Fruit fly (Drosophila melanogaster) whole organism, embryonic: ENCODE results near the gene CG15332.
A peak's percentile ranks its signal among the peaks of the same experiment; 100 is the strongest.

Experiments
- B-H1 ChIP-seq: fragments of 200-800 bp; sonication (Bioruptor generic); IDR thresholded peaks from 3 replicates; pipeline ENCODE4 v1.3.6; 2022; ENCODE audit warnings: missing biosample characterization, missing genetic modification characterization
- BtbVII ChIP-seq: fragments of 200-800 bp; sonication (Bioruptor generic); optimal IDR thresholded peaks from 3 replicates; lab custom pipeline; 2017; ENCODE audit warnings: missing biosample characterization, mild to moderate bottlenecking, missing genetic modification characterization
- CG10274 ChIP-seq: fragments of 200-800 bp; sonication (Bioruptor generic); optimal IDR thresholded peaks from 3 replicates; lab custom pipeline; 2017; ENCODE audit warnings: missing biosample characterization, mild to moderate bottlenecking, missing genetic modification characterization
- CG12744 ChIP-seq: fragments of 200-800 bp; sonication (Bioruptor generic); optimal IDR thresholded peaks from 2 replicates; lab custom pipeline; 2016; ENCODE audit warnings: missing biosample characterization, missing genetic modification characterization
- CG13775 ChIP-seq: fragments of 200-800 bp; sonication (Bioruptor generic); optimal IDR thresholded peaks from 3 replicates; lab custom pipeline; 2017; ENCODE audit warnings: missing biosample characterization, mild to moderate bottlenecking, missing genetic modification characterization
- CG13894 ChIP-seq: fragments of 200-800 bp; sonication (Bioruptor generic); optimal IDR thresholded peaks from 3 replicates; lab custom pipeline; 2018; ENCODE audit warnings: missing biosample characterization, mild to moderate bottlenecking, missing genetic modification characterization, moderate library complexity
- CG14050 ChIP-seq: fragments of 200-800 bp; sonication (Bioruptor generic); IDR thresholded peaks from 3 replicates; pipeline ENCODE4 v1.3.6; 2022; ENCODE audit warnings: missing biosample characterization, missing genetic modification characterization
- CG15696 ChIP-seq: fragments of 200-800 bp; sonication (Bioruptor generic); optimal IDR thresholded peaks from 2 replicates; lab custom pipeline; 2019; ENCODE audit warnings: missing biosample characterization, mild to moderate bottlenecking, missing genetic modification characterization, moderate library complexity
- CG17568 ChIP-seq: fragments of 200-800 bp; sonication (Bioruptor generic); optimal IDR thresholded peaks from 2 replicates; lab custom pipeline; 2018; ENCODE audit warnings: missing biosample characterization, mild to moderate bottlenecking, missing genetic modification characterization, moderate library complexity
- CG17912 ChIP-seq: fragments of 200-800 bp; sonication (Bioruptor generic); optimal IDR thresholded peaks from 2 replicates; lab custom pipeline; 2018; ENCODE audit warnings: missing biosample characterization, mild to moderate bottlenecking, missing genetic modification characterization
- CG18262 ChIP-seq: fragments of 200-800 bp; optimal IDR thresholded peaks from 3 replicates; lab custom pipeline; 2019; ENCODE audit warnings: missing biosample characterization, mild to moderate bottlenecking, missing genetic modification characterization, moderate library complexity
- CG18476 ChIP-seq: fragments of 200-800 bp; sonication (Bioruptor generic); optimal IDR thresholded peaks from 2 replicates; lab custom pipeline; 2016; ENCODE audit warnings: missing biosample characterization, mild to moderate bottlenecking, missing genetic modification characterization
- CG18764 ChIP-seq: fragments of 200-800 bp; sonication (Bioruptor generic); optimal IDR thresholded peaks from 3 replicates; lab custom pipeline; 2016; ENCODE audit warnings: missing biosample characterization, missing genetic modification characterization
- CG2120 ChIP-seq: fragments of 200-800 bp; sonication (Bioruptor generic); optimal IDR thresholded peaks from 3 replicates; lab custom pipeline; 2016; ENCODE audit warnings: missing biosample characterization, missing genetic modification characterization
- CG31224 ChIP-seq: fragments of 200-800 bp; sonication (Bioruptor generic); IDR thresholded peaks from 2 replicates; pipeline ENCODE4 v1.3.6; 2022; ENCODE audit warnings: missing biosample characterization, missing genetic modification characterization
- CG32532 ChIP-seq: fragments of 200-800 bp; sonication (Bioruptor generic); IDR thresholded peaks from 2 replicates; pipeline ENCODE4 v1.3.6; 2022; ENCODE audit warnings: missing biosample characterization, missing genetic modification characterization
- CG3995 ChIP-seq: fragments of 200-800 bp; sonication (Bioruptor generic); optimal IDR thresholded peaks from 3 replicates; lab custom pipeline; 2016; ENCODE audit warnings: missing biosample characterization, missing genetic modification characterization
- CG4360 ChIP-seq: fragments of 200-800 bp; sonication (Bioruptor generic); IDR thresholded peaks from 2 replicates; pipeline ENCODE4 v1.3.6; 2022; ENCODE audit warnings: missing biosample characterization, missing genetic modification characterization
- Doc2 ChIP-seq: fragments of 200-800 bp; sonication (Bioruptor generic); IDR thresholded peaks from 2 replicates; pipeline ENCODE4 v1.3.6; 2022; ENCODE audit warnings: missing biosample characterization, missing genetic modification characterization
- Jarid2 ChIP-seq: fragments of 200-800 bp; sonication (Bioruptor generic); optimal IDR thresholded peaks from 3 replicates; lab custom pipeline; 2017; ENCODE audit warnings: mild to moderate bottlenecking, missing biosample characterization, missing genetic modification reagents, missing genetic modification characterization
- Lim3 ChIP-seq: fragments of 200-800 bp; sonication (Bioruptor generic); IDR thresholded peaks from 2 replicates; pipeline ENCODE4 v1.3.6; 2022; ENCODE audit warnings: missing biosample characterization, missing genetic modification characterization
- Mes4 ChIP-seq: fragments of 200-800 bp; sonication (Bioruptor generic); optimal IDR thresholded peaks from 2 replicates; lab custom pipeline; 2016; ENCODE audit warnings: missing biosample characterization, missing genetic modification characterization
- Oli ChIP-seq: fragments of 200-800 bp; sonication (Bioruptor generic); optimal IDR thresholded peaks from 2 replicates; lab custom pipeline; 2018; ENCODE audit warnings: missing biosample characterization, mild to moderate bottlenecking, missing genetic modification characterization, moderate library complexity
- Poxn ChIP-seq: fragments of 200-800 bp; sonication (Bioruptor generic); IDR thresholded peaks from 2 replicates; pipeline ENCODE4 v1.3.6; 2022; ENCODE audit warnings: missing biosample characterization, missing genetic modification characterization
- Spps ChIP-seq: fragments of 200-800 bp; sonication (Bioruptor generic); optimal IDR thresholded peaks from 2 replicates; lab custom pipeline; 2018; ENCODE audit warnings: missing biosample characterization, mild to moderate bottlenecking, missing genetic modification characterization
- Ssrp ChIP-seq: fragments of 200-800 bp; sonication (Bioruptor generic); optimal IDR thresholded peaks from 2 replicates; lab custom pipeline; 2018; ENCODE audit warnings: missing biosample characterization, mild to moderate bottlenecking, missing genetic modification characterization, moderate library complexity
- TFAM ChIP-seq: fragments of 200-800 bp; sonication (Bioruptor generic); optimal IDR thresholded peaks from 2 replicates; lab custom pipeline; 2017; ENCODE audit warnings: missing biosample characterization, missing genetic modification characterization, inconsistent platforms
- Tbp ChIP-seq: fragments of >200 bp; optimal IDR thresholded peaks from 2 replicates; lab custom pipeline; 2018; ENCODE audit warnings: missing biosample characterization, missing genetic modification characterization
- Xbp1 ChIP-seq: fragments of 200-800 bp; sonication (Bioruptor generic); optimal IDR thresholded peaks from 3 replicates; lab custom pipeline; 2016; ENCODE audit warnings: missing biosample characterization, mild to moderate bottlenecking, missing genetic modification characterization
- ab ChIP-seq: fragments of 200-800 bp; sonication (Bioruptor generic); optimal IDR thresholded peaks from 2 replicates; lab custom pipeline; 2016; ENCODE audit warnings: missing biosample characterization, missing genetic modification characterization
- ara ChIP-seq: fragments of 200-800 bp; sonication (Bioruptor generic); IDR thresholded peaks from 2 replicates; pipeline ENCODE4 v1.3.6; 2022; ENCODE audit warnings: missing biosample characterization, missing genetic modification characterization
- chn ChIP-seq: fragments of 200-800 bp; sonication (Bioruptor generic); optimal IDR thresholded peaks from 2 replicates; lab custom pipeline; 2016; ENCODE audit warnings: missing biosample characterization, missing genetic modification characterization
- crol ChIP-seq: fragments of 200-800 bp; sonication (Bioruptor generic); IDR thresholded peaks from 2 replicates; pipeline ENCODE4 v1.3.6; 2022; ENCODE audit warnings: missing biosample characterization, missing genetic modification characterization
- cwo ChIP-seq: fragments of 200-800 bp; sonication (Bioruptor generic); optimal IDR thresholded peaks from 3 replicates; lab custom pipeline; 2017; ENCODE audit warnings: missing biosample characterization, missing genetic modification characterization, mild to moderate bottlenecking, moderate library complexity, missing genetic modification reagents
- exex ChIP-seq: fragments of 200-800 bp; sonication (Bioruptor generic); optimal IDR thresholded peaks from 4 replicates; lab custom pipeline; 2018; ENCODE audit warnings: missing biosample characterization, mild to moderate bottlenecking, missing genetic modification characterization, moderate library complexity
- fd102C ChIP-seq: fragments of 200-800 bp; sonication (Bioruptor generic); optimal IDR thresholded peaks from 2 replicates; lab custom pipeline; 2018; ENCODE audit warnings: missing biosample characterization, mild to moderate bottlenecking, missing genetic modification characterization, moderate library complexity
- ftz-f1 ChIP-seq: fragments of 200-800 bp; sonication (Bioruptor generic); optimal IDR thresholded peaks from 2 replicates; lab custom pipeline; 2016; ENCODE audit warnings: missing biosample characterization, missing genetic modification characterization
- grau ChIP-seq: fragments of 200-800 bp; optimal IDR thresholded peaks from 3 replicates; lab custom pipeline; 2019; ENCODE audit warnings: missing biosample characterization, mild to moderate bottlenecking, missing genetic modification characterization, moderate library complexity
- gt ChIP-seq: fragments of 200-800 bp; sonication (Bioruptor generic); IDR thresholded peaks from 2 replicates; pipeline ENCODE4 v1.3.6; 2022; ENCODE audit warnings: missing biosample characterization, missing genetic modification characterization
- hb ChIP-seq: fragments of 200-800 bp; sonication (Bioruptor generic); IDR thresholded peaks from 3 replicates; pipeline ENCODE4 v1.3.6; 2022; ENCODE audit warnings: missing biosample characterization, missing genetic modification characterization; ENCODE audit not compliant: partially characterized antibody
- ind ChIP-seq: fragments of 200-800 bp; sonication (Bioruptor generic); optimal IDR thresholded peaks from 3 replicates; lab custom pipeline; 2016; ENCODE audit warnings: missing biosample characterization, missing genetic modification characterization
- jigr1 ChIP-seq: fragments of 200-800 bp; sonication (Bioruptor generic); IDR thresholded peaks from 3 replicates; pipeline ENCODE4 v1.3.6; 2022; ENCODE audit warnings: missing biosample characterization, missing genetic modification characterization
- lilli ChIP-seq: fragments of 200-800 bp; sonication (Bioruptor generic); optimal IDR thresholded peaks from 3 replicates; lab custom pipeline; 2016; ENCODE audit warnings: missing biosample characterization, missing genetic modification characterization
- nom ChIP-seq: fragments of 200-800 bp; sonication (Bioruptor generic); optimal IDR thresholded peaks from 2 replicates; lab custom pipeline; 2017; ENCODE audit warnings: missing biosample characterization, missing genetic modification characterization, mild to moderate bottlenecking, moderate library complexity, missing genetic modification reagents
- pita ChIP-seq: fragments of 200-800 bp; sonication (Bioruptor generic); optimal IDR thresholded peaks from 2 replicates; lab custom pipeline; 2017; ENCODE audit warnings: missing biosample characterization, mild to moderate bottlenecking, missing genetic modification characterization
- pum ChIP-seq: fragments of 200-800 bp; sonication (Bioruptor generic); optimal IDR thresholded peaks from 2 replicates; lab custom pipeline; 2016; ENCODE audit warnings: missing biosample characterization, missing genetic modification characterization
- sim ChIP-seq: fragments of 200-800 bp; sonication (Bioruptor generic); IDR thresholded peaks from 2 replicates; pipeline ENCODE4 v1.3.6; 2022; ENCODE audit warnings: missing biosample characterization, missing genetic modification characterization
- sna ChIP-seq: fragments of 200-800 bp; sonication (Bioruptor generic); IDR thresholded peaks from 2 replicates; pipeline ENCODE4 v1.3.6; 2022; ENCODE audit warnings: missing biosample characterization, missing genetic modification characterization; ENCODE audit not compliant: partially characterized antibody
- tap ChIP-seq: fragments of 200-800 bp; optimal IDR thresholded peaks from 3 replicates; lab custom pipeline; 2019; ENCODE audit warnings: missing biosample characterization, mild to moderate bottlenecking, missing genetic modification characterization, moderate library complexity

CG15332 gene

DNA sequence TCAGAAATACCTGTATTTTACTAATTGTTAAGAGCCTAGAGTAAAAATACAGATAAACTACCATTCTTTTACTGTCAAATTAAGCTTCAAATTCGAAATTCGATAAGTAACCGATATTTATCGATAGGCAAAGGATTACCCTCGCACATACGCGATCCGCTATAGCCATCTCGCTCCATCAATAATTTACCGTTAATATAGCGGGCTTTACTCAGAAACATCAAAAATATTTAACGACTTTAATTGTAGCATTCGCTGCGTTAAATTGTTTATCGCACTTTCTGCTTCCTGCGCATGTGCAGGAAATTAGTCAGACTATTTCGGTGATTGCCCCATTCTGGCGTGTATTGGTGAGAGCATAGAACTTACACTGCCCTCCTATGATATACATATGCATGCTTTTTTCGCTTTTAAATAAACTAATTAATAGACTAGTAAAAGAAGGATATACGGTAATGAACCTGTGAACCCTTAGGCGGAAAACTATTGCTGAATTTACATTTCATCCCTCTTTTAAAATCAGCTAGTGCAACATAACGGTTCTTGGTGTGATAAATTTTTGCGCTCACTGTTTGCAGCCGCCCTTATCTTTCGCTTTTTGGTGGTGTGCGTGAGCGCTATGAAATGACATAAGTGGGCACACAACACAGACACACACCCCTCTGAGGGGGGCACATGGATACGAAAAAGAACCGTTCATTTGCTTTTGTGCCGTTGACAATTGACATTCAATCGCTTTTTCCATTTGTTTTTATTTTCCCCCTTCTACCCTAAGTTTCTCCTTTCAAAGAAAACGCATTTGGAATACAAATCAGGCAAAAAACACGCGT is 47.3 kb downstream of the CG15332 start, which contains the start of the genes dpr14 and spidey (continued):
- peak; percentile 89 for TF ChIP-seq crol (GFP tag; lab: Robert Waterston, UW)
- peak; percentile 77 for TF ChIP-seq CG18764 (GFP tag; lab: Kevin White, UChicago)
- TF ChIP-seq fd102C (GFP tag; lab: Kevin White, UChicago), result peak; percentile 37
- peak; percentile 35; the same call in 1 of the 2 replicates for TF ChIP-seq Lim3 (GFP tag; lab: Robert Waterston, UW)
- peak; percentile 81 for TF ChIP-seq CG14050
- peak; percentile 94 for TF ChIP-seq CG32532 (GFP tag; lab: Robert Waterston, UW)
- peak; percentile 80 for TF ChIP-seq exex (tag; lab: Kevin White, UChicago)
- peak; percentile 80 for TF ChIP-seq CG31224 (GFP tag; lab: Robert Waterston, UW)
- TF ChIP-seq lilli (GFP tag; lab: Kevin White, UChicago), result peak; percentile 92
- no peak; the same call in 1 of the 2 replicates for TF ChIP-seq Doc2 (GFP tag; lab: Robert Waterston, UW)
- no peak for TF ChIP-seq hb
- TF ChIP-seq grau (tag; lab: Kevin White, UChicago), result peak; percentile 92
- TF ChIP-seq CG18476, result peak; percentile 85
- TF ChIP-seq BtbVII (GFP tag; lab: Kevin White, UChicago), result peak; percentile 91
- TF ChIP-seq CG15696 (tag; lab: Kevin White, UChicago), result peak; percentile 68
- TF ChIP-seq B-H1 (GFP tag; lab: Robert Waterston, UW), result peak; percentile 85
- peak; percentile 90 for TF ChIP-seq Xbp1 (GFP tag; lab: Kevin White, UChicago)
- peak; percentile 42 for TF ChIP-seq CG4360
- peak; percentile 55 for TF ChIP-seq CG3995 (GFP tag; lab: Kevin White, UChicago)
- TF ChIP-seq tap, result peak; percentile 91
- peak; percentile 80 for TF ChIP-seq CG17568
- no peak for TF ChIP-seq Tbp (GFP tag; lab: Kevin White, UChicago)
- peak; percentile 49; the same call in 1 of the 2 replicates for TF ChIP-seq gt
- peak; percentile 64; the same call in 1 of the 2 replicates for TF ChIP-seq sim
- TF ChIP-seq cwo (GFP tag; lab: Kevin White, UChicago), result peak; percentile 87
- TF ChIP-seq chn (GFP tag; lab: Kevin White, UChicago), result peak; percentile 80
- peak; percentile 49 for TF ChIP-seq CG17912 (GFP tag; lab: Kevin White, UChicago)
- peak; percentile 80 for TF ChIP-seq Spps (tag; lab: Kevin White, UChicago)
- peak; percentile 79 for TF ChIP-seq Mes4 (GFP tag; lab: Kevin White, UChicago)
- peak; percentile 77 for TF ChIP-seq ara (GFP tag; lab: Robert Waterston, UW)
- TF ChIP-seq ftz-f1, result peak; percentile 28
- peak; percentile 35; the same call in 1 of the 2 replicates for TF ChIP-seq sna (GFP tag; lab: Robert Waterston, UW)
- TF ChIP-seq pita (GFP tag; lab: Kevin White, UChicago), result no peak
- peak; percentile 71 for TF ChIP-seq CG12744 (GFP tag; lab: Kevin White, UChicago)
- peak; percentile 90 for TF ChIP-seq ind
- TF ChIP-seq CG13894 (tag; lab: Kevin White, UChicago), result peak; percentile 93
- peak; percentile 50 for TF ChIP-seq TFAM (GFP tag; lab: Kevin White, UChicago)
- peak; percentile 90 for TF ChIP-seq CG18262
- peak; percentile 86 for TF ChIP-seq CG13775 (GFP tag; lab: Kevin White, UChicago)
- peak; percentile 78 for TF ChIP-seq Ssrp (tag; lab: Kevin White, UChicago)
- peak; percentile 75 for TF ChIP-seq Poxn
- peak; percentile 74 for TF ChIP-seq Jarid2
- peak; percentile 69 for TF ChIP-seq CG10274 (GFP tag; lab: Kevin White, UChicago)
- peak; percentile 81 for TF ChIP-seq ab (GFP tag; lab: Kevin White, UChicago)
- TF ChIP-seq nom (GFP tag; lab: Kevin White, UChicago), result peak; percentile 63
- TF ChIP-seq Oli, result peak; percentile 92
- peak; percentile 82 for TF ChIP-seq pum (GFP tag; lab: Kevin White, UChicago)
- TF ChIP-seq CG2120 (GFP tag; lab: Kevin White, UChicago), result peak; percentile 96
- peak; percentile 66; the same call in 2 of the 3 replicates for TF ChIP-seq jigr1 (GFP tag; lab: Robert Waterston, UW)
